Worm (Caenorhabditis elegans): ENCODE data around the gene K08H2.5.

- TF ChIP-seq ama-1 (optimal IDR thresholded peaks at IDR 0.05) (no peak), attf-4 (tag; optimal IDR thresholded peaks at IDR 0.05) (no peak)
Observed at ce11 chrX:13257577-13257976, 15.4 kb upstream of the K08H2.5 start, which contains the start of gene K08H2.10.

Measured in whole organism, L4 larva.